Worm (Caenorhabditis elegans) whole organism, L1 larva: ENCODE results near the gene B0303.4.

Experiments
- C04F5.9 ChIP-seq: sonication (generic microtip); optimal IDR thresholded peaks from 2 replicates; lab custom pipeline; 2016; ENCODE audit warnings: missing genetic modification characterization, missing compliant biosample characterization
- C16A3.4 ChIP-seq: fragments of 150-350 bp; optimal IDR thresholded peaks from 2 replicates; lab custom pipeline; 2014; ENCODE audit warnings: missing biosample characterization, missing genetic modification characterization
- C34B4.2 ChIP-seq: sonication (generic microtip); optimal IDR thresholded peaks from 2 replicates; lab custom pipeline; 2017; ENCODE audit warnings: mild to moderate bottlenecking, missing genetic modification characterization, missing compliant biosample characterization
- F16B12.6 ChIP-seq: fragments of 150-350 bp; optimal IDR thresholded peaks from 2 replicates; lab custom pipeline; 2014; ENCODE audit warnings: missing biosample characterization, missing genetic modification characterization
- Y116A8C.19 ChIP-seq: sonication (generic microtip); optimal IDR thresholded peaks from 2 replicates; lab custom pipeline; 2016; ENCODE audit warnings: missing compliant biosample characterization, missing genetic modification characterization, borderline replicate concordance
- aha-1 ChIP-seq: fragments of 150-350 bp; optimal IDR thresholded peaks from 2 replicates; lab custom pipeline; 2014; ENCODE audit warnings: missing biosample characterization, missing genetic modification characterization
- aly-2 ChIP-seq: fragments of 150-350 bp; optimal IDR thresholded peaks from 2 replicates; lab custom pipeline; 2014; ENCODE audit warnings: missing biosample characterization, missing genetic modification characterization
- ama-1 ChIP-seq: fragments of 150-350 bp; optimal IDR thresholded peaks from 2 replicates; lab custom pipeline; 2014
- blmp-1 ChIP-seq: fragments of 150-350 bp; optimal IDR thresholded peaks from 2 replicates; lab custom pipeline; 2014; ENCODE audit warnings: missing biosample characterization, missing genetic modification characterization
- ceh-63 ChIP-seq: fragments of 200-800 bp; sonication (Bioruptor generic); optimal IDR thresholded peaks from 2 replicates; lab custom pipeline; 2018; ENCODE audit warnings: mild to moderate bottlenecking, missing genetic modification characterization, missing compliant biosample characterization
- ceh-8 ChIP-seq: fragments of 200-800 bp; sonication (Bioruptor generic); optimal IDR thresholded peaks from 2 replicates; lab custom pipeline; 2018; ENCODE audit warnings: mild to moderate bottlenecking, missing genetic modification characterization, moderate library complexity, missing compliant biosample characterization
- ceh-82 ChIP-seq, 3 experiments: fragments of 150-350 bp in 1 of 3; sonication (generic microtip) in 2 of 3; optimal IDR thresholded peaks; 2 replicates each; lab custom pipeline; 2014 to 2017; ENCODE audit warnings: missing biosample characterization in 3 of 3, missing genetic modification characterization in 3 of 3
- dpl-1 ChIP-seq, 3 experiments: fragments of 150-350 bp in 2 of 3; sonication (generic microtip) in 1 of 3; optimal IDR thresholded peaks; 2 replicates each; lab custom pipeline; 2014 to 2017; ENCODE audit warnings: missing biosample characterization in 3 of 3, missing genetic modification characterization in 3 of 3, missing genetic modification reagents in 3 of 3
- dsc-1 ChIP-seq: sonication (generic microtip); optimal IDR thresholded peaks from 2 replicates; lab custom pipeline; 2016; ENCODE audit warnings: mild to moderate bottlenecking, missing genetic modification characterization, missing compliant biosample characterization
- efl-1 ChIP-seq, 4 experiments: fragments of 150-350 bp; optimal IDR thresholded peaks in 3 of 4; peaks in 1 of 4; 1 replicate in 1 of 4; 2 replicates in 3 of 4; lab custom pipeline; 2014; ENCODE audit warnings: missing biosample characterization in 2 of 4, missing genetic modification characterization in 2 of 4, missing genetic modification reagents in 2 of 4
- egl-13 ChIP-seq: sonication (generic microtip); optimal IDR thresholded peaks from 2 replicates; lab custom pipeline; 2016; ENCODE audit warnings: missing genotype, missing genetic modification reagents, missing genetic modification characterization, missing compliant biosample characterization
- egl-27 ChIP-seq, 2 experiments: fragments of 150-350 bp in 1 of 2; sonication (generic microtip); optimal IDR thresholded peaks; 3 replicates each; lab custom pipeline; 2017 to 2018; ENCODE audit warnings: missing biosample characterization in 2 of 2, missing genetic modification characterization in 2 of 2, missing genetic modification reagents in 2 of 2
- elt-2 ChIP-seq: sonication (generic microtip); optimal IDR thresholded peaks from 2 replicates; lab custom pipeline; 2016; ENCODE audit warnings: missing genetic modification characterization, mild to moderate bottlenecking, inconsistent platforms, missing compliant biosample characterization, missing genetic modification reagents
- ets-5 ChIP-seq: fragments of 200-800 bp; sonication (Bioruptor generic); IDR thresholded peaks from 2 replicates; pipeline ENCODE4 v1.3.6; 2022; ENCODE audit warnings: missing genetic modification characterization, missing compliant biosample characterization
- fkh-10 ChIP-seq: sonication (generic microtip); optimal IDR thresholded peaks from 2 replicates; lab custom pipeline; 2017; ENCODE audit warnings: missing biosample characterization, missing genetic modification reagents, missing genetic modification characterization
- fkh-4 ChIP-seq: sonication (generic microtip); optimal IDR thresholded peaks from 2 replicates; lab custom pipeline; 2016; ENCODE audit warnings: missing compliant biosample characterization, missing genetic modification characterization, borderline replicate concordance
- fkh-8 ChIP-seq: sonication (generic microtip); optimal IDR thresholded peaks from 2 replicates; lab custom pipeline; 2016; ENCODE audit warnings: mild to moderate bottlenecking, missing genetic modification characterization, missing compliant biosample characterization
- fos-1 ChIP-seq: fragments of 150-350 bp; optimal IDR thresholded peaks from 2 replicates; lab custom pipeline; 2014; ENCODE audit warnings: missing biosample characterization, missing genetic modification characterization
- irx-1 ChIP-seq: sonication (generic microtip); optimal IDR thresholded peaks from 2 replicates; lab custom pipeline; 2016; ENCODE audit warnings: missing genetic modification characterization, missing compliant biosample characterization
- isw-1 ChIP-seq: fragments of 200-800 bp; sonication (Bioruptor generic); IDR thresholded peaks from 2 replicates; pipeline ENCODE4 v1.3.6; 2022; ENCODE audit warnings: missing genetic modification characterization, missing compliant biosample characterization
- lin-15B ChIP-seq: fragments of 150-350 bp; sonication (generic microtip); optimal IDR thresholded peaks from 3 replicates; lab custom pipeline; 2014; ENCODE audit warnings: missing biosample characterization, missing genetic modification characterization
- lin-35 ChIP-seq, 2 experiments: fragments of 150-350 bp; optimal IDR thresholded peaks; 2 replicates each; lab custom pipeline; 2014; ENCODE audit warnings: missing biosample characterization in 2 of 2, missing genetic modification characterization in 2 of 2, missing genetic modification reagents in 2 of 2
- lir-3 ChIP-seq: sonication (generic microtip); optimal IDR thresholded peaks from 2 replicates; lab custom pipeline; 2016; ENCODE audit warnings: mild to moderate bottlenecking, missing genetic modification characterization, moderate library complexity, missing compliant biosample characterization; ENCODE audit not compliant: poor library complexity
- mab-9 ChIP-seq: fragments of 200-800 bp; sonication (Bioruptor generic); IDR thresholded peaks from 2 replicates; pipeline ENCODE4 v1.3.6; 2022; ENCODE audit warnings: missing genetic modification reagents, missing genetic modification characterization, missing compliant biosample characterization
- mdl-1 ChIP-seq, 2 experiments: fragments of 150-350 bp; optimal IDR thresholded peaks; 2 replicates each; lab custom pipeline; 2014 to 2017; ENCODE audit warnings: missing biosample characterization in 2 of 2, missing genetic modification characterization in 2 of 2, inconsistent platforms in 1 of 2
- mep-1 ChIP-seq: fragments of 150-350 bp; optimal IDR thresholded peaks from 2 replicates; lab custom pipeline; 2014; ENCODE audit warnings: missing biosample characterization, missing genetic modification characterization
- nhr-11 ChIP-seq: fragments of 150-350 bp; optimal IDR thresholded peaks from 2 replicates; lab custom pipeline; 2014; ENCODE audit warnings: missing biosample characterization, missing genetic modification characterization
- nhr-19 ChIP-seq: fragments of 200-800 bp; sonication (Bioruptor generic); conservative IDR thresholded peaks from 2 replicates; pipeline ENCODE4 v1.3.6; 2022; ENCODE audit warnings: missing genetic modification characterization, missing compliant biosample characterization
- nhr-20 ChIP-seq: sonication (generic microtip); optimal IDR thresholded peaks from 2 replicates; lab custom pipeline; 2016; ENCODE audit warnings: mild to moderate bottlenecking, missing genetic modification characterization, missing compliant biosample characterization
- nhr-71 ChIP-seq: sonication (generic microtip); optimal IDR thresholded peaks from 2 replicates; lab custom pipeline; 2016; ENCODE audit warnings: mild to moderate bottlenecking, missing genetic modification characterization, moderate library complexity, missing compliant biosample characterization
- nhr-77 ChIP-seq: fragments of 150-350 bp; optimal IDR thresholded peaks from 2 replicates; lab custom pipeline; 2014; ENCODE audit warnings: missing biosample characterization, missing genetic modification characterization
- nhr-85 ChIP-seq: sonication (generic microtip); peaks from one replicate; lab custom pipeline; 2016; ENCODE audit warnings: missing genetic modification characterization, inconsistent platforms, missing compliant biosample characterization
- nhr-90 ChIP-seq: sonication (generic microtip); optimal IDR thresholded peaks from 2 replicates; lab custom pipeline; 2016; ENCODE audit warnings: mild to moderate bottlenecking, missing genetic modification characterization, missing compliant biosample characterization; ENCODE audit not compliant: poor library complexity
- pqm-1 ChIP-seq: sonication (generic microtip); optimal IDR thresholded peaks from 3 replicates; lab custom pipeline; 2017; ENCODE audit warnings: missing biosample characterization, missing genetic modification characterization
- rnt-1 ChIP-seq: sonication (generic microtip); optimal IDR thresholded peaks from 2 replicates; lab custom pipeline; 2016; ENCODE audit warnings: mild to moderate bottlenecking, missing genetic modification characterization, moderate library complexity, missing compliant biosample characterization
- skn-1 ChIP-seq: fragments of 150-350 bp; optimal IDR thresholded peaks from 2 replicates; lab custom pipeline; 2014; ENCODE audit warnings: missing biosample characterization, missing genetic modification characterization
- snpc-4 ChIP-seq: fragments of 150-350 bp; optimal IDR thresholded peaks from 2 replicates; lab custom pipeline; 2014; ENCODE audit warnings: missing biosample characterization, missing genetic modification characterization
- snu-23 ChIP-seq: sonication (generic microtip); optimal IDR thresholded peaks from 2 replicates; lab custom pipeline; 2016; ENCODE audit warnings: missing genetic modification characterization, missing compliant biosample characterization
- sptf-1 ChIP-seq: fragments of 150-350 bp; optimal IDR thresholded peaks from 2 replicates; lab custom pipeline; 2014; ENCODE audit warnings: missing biosample characterization, missing genetic modification characterization
- tlp-1 ChIP-seq: fragments of 150-350 bp; optimal IDR thresholded peaks from 2 replicates; lab custom pipeline; 2014; ENCODE audit warnings: missing biosample characterization, missing genetic modification characterization
- unc-130 ChIP-seq: fragments of 150-350 bp; optimal IDR thresholded peaks from 2 replicates; lab custom pipeline; 2017; ENCODE audit warnings: missing biosample characterization, missing genetic modification characterization, inconsistent platforms
- unc-86 ChIP-seq: sonication (generic microtip); optimal IDR thresholded peaks from 2 replicates; lab custom pipeline; 2016; ENCODE audit warnings: missing genetic modification characterization, missing compliant biosample characterization
- unc-98 ChIP-seq: fragments of 200-800 bp; sonication (Bioruptor generic); IDR thresholded peaks from 2 replicates; pipeline ENCODE4 v1.3.6; 2022; ENCODE audit warnings: missing genetic modification characterization, missing compliant biosample characterization
- vab-15 ChIP-seq: sonication (generic microtip); optimal IDR thresholded peaks from 2 replicates; lab custom pipeline; 2017; ENCODE audit warnings: missing genotype, mild to moderate bottlenecking, missing genetic modification characterization, missing compliant biosample characterization
- xbp-1 ChIP-seq: sonication (generic microtip); optimal IDR thresholded peaks from 2 replicates; lab custom pipeline; 2016; ENCODE audit warnings: missing genetic modification characterization, missing compliant biosample characterization
- zip-4 ChIP-seq: fragments of 200-800 bp; sonication (Bioruptor generic); optimal IDR thresholded peaks from 2 replicates; lab custom pipeline; 2018; ENCODE audit warnings: mild to moderate bottlenecking, missing genetic modification characterization, moderate library complexity, missing compliant biosample characterization
- ztf-11 ChIP-seq, 2 experiments: sonication (generic microtip); optimal IDR thresholded peaks; 2 replicates each; lab custom pipeline; 2016 to 2017; ENCODE audit warnings: missing genetic modification characterization in 2 of 2, missing biosample characterization in 1 of 2, missing compliant biosample characterization in 1 of 2

The B0303.4 gene

ce11 chrIII:8700289-8700957, 10.8 kb downstream of the B0303.4 start, which contains the start of the genes sdz-1 and vps-33.1:
sdz-1 (minus strand) TSS chrIII:8700339.
vps-33.1 (plus strand) TSS chrIII:8700927.
- TF ChIP-seq Y116A8C.19 (tag; lab: Kevin White, UChicago), result no peak
- TF ChIP-seq zip-4 (GFP tag; lab: Kevin White, UChicago), result no peak
- TF ChIP-seq lin-15B (tag; lab: Kevin White, UChicago), result peak; percentile 44
- TF ChIP-seq ama-1 (lab: Kevin White, UChicago), result no peak
- TF ChIP-seq ets-5 (GFP tag; lab: Robert Waterston, UW), result no peak
- no peak for TF ChIP-seq sptf-1 (tag; lab: Kevin White, UChicago)
- TF ChIP-seq mdl-1 (tag; optimal IDR thresholded peaks at IDR 0.05; lab: Kevin White, UChicago), result peak in 1 of 2 experiments; percentile 58
- no peak for TF ChIP-seq aly-2 (tag; lab: Kevin White, UChicago)
- no peak for TF ChIP-seq irx-1 (tag; lab: Kevin White, UChicago)
- TF ChIP-seq C34B4.2 (tag; lab: Kevin White, UChicago), result no peak
- no peak for TF ChIP-seq ceh-63
- peak; percentile 10 for TF ChIP-seq fkh-4 (tag; lab: Kevin White, UChicago)
- TF ChIP-seq skn-1 (tag; lab: Kevin White, UChicago), result peak; percentile 66
- TF ChIP-seq unc-86, result no peak
- TF ChIP-seq tlp-1 (tag; lab: Kevin White, UChicago), result no peak
- no peak for TF ChIP-seq fkh-8
- no peak for TF ChIP-seq ceh-8 (GFP tag; lab: Kevin White, UChicago)
- TF ChIP-seq snu-23, result peak; percentile 52
- peak; percentile 61 for TF ChIP-seq nhr-71 (tag; lab: Kevin White, UChicago)
- TF ChIP-seq dsc-1 (tag; lab: Kevin White, UChicago), result peak; percentile 9
- no peak for TF ChIP-seq vab-15 (tag; lab: Kevin White, UChicago)
- TF ChIP-seq unc-130 (tag; lab: Kevin White, UChicago), result peak; percentile 24
- peak in 1 of 2 experiments; percentile 58 for TF ChIP-seq ztf-11 (tag; optimal IDR thresholded peaks at IDR 0.05; lab: Kevin White, UChicago)
- TF ChIP-seq lir-3 (tag; lab: Kevin White, UChicago), result peak; percentile 74
- peak; percentile 46 for TF ChIP-seq nhr-90 (tag; lab: Kevin White, UChicago)
- TF ChIP-seq C04F5.9, result no peak
- TF ChIP-seq pqm-1 (tag; lab: Kevin White, UChicago), result no peak
- peak; percentile 73 to 89 for TF ChIP-seq efl-1 (optimal IDR thresholded peaks at IDR 0.05; lab: Kevin White, UChicago)
- TF ChIP-seq efl-1 (GFP tag; optimal IDR thresholded peaks at IDR 0.05 in 1 of 2; lab: Kevin White, UChicago), result peak; percentile 90 to 98
- peak; percentile 33 for TF ChIP-seq isw-1 (GFP tag; lab: Robert Waterston, UW)
- no peak for TF ChIP-seq fkh-10 (GFP tag; lab: Kevin White, UChicago)
- TF ChIP-seq C16A3.4 (tag; lab: Kevin White, UChicago), result peak; percentile 70
- TF ChIP-seq aha-1 (tag; lab: Kevin White, UChicago), result no peak
- TF ChIP-seq xbp-1 (tag; lab: Kevin White, UChicago), result peak; percentile 23
- TF ChIP-seq lin-35 (GFP tag; optimal IDR thresholded peaks at IDR 0.05; lab: Kevin White, UChicago), result peak; percentile 91 to 94
- TF ChIP-seq unc-98 (GFP tag; lab: Robert Waterston, UW), result no peak
- TF ChIP-seq nhr-11 (tag; lab: Kevin White, UChicago), result no peak
- peak; percentile 3 for TF ChIP-seq nhr-77
- TF ChIP-seq nhr-85 (tag; lab: Kevin White, UChicago), result peak; percentile 63
- TF ChIP-seq rnt-1, result peak; percentile 91
- TF ChIP-seq nhr-19, result 0 out of 2 replicates have a peak, but pooled peaks have one; percentile 17
- TF ChIP-seq nhr-20 (tag; lab: Kevin White, UChicago), result peak; percentile 34
- TF ChIP-seq elt-2 (tag; lab: Kevin White, UChicago), result no peak
- TF ChIP-seq egl-27 (tag; optimal IDR thresholded peaks at IDR 0.05; lab: Kevin White, UChicago), result no peak
- no peak for TF ChIP-seq mab-9 (GFP tag; lab: Robert Waterston, UW)
- TF ChIP-seq ceh-82 (tag; optimal IDR thresholded peaks at IDR 0.05; lab: Kevin White, UChicago), result peak in 2 of 3 experiments; percentile 7 to 63
- peak; percentile 14 for TF ChIP-seq egl-13 (tag; lab: Kevin White, UChicago)
- TF ChIP-seq fos-1 (tag; lab: Kevin White, UChicago), result no peak
- TF ChIP-seq blmp-1 (tag; lab: Kevin White, UChicago), result peak; percentile 63
- TF ChIP-seq mep-1 (tag; lab: Kevin White, UChicago), result no peak
- peak; percentile 42 for TF ChIP-seq snpc-4 (tag; lab: Kevin White, UChicago)
- TF ChIP-seq F16B12.6 (tag; lab: Kevin White, UChicago), result peak; percentile 49
- peak; percentile 73 to 89 (median 83) for TF ChIP-seq dpl-1 (GFP tag; optimal IDR thresholded peaks at IDR 0.05; lab: Kevin White, UChicago)
